Worm (Caenorhabditis elegans): ENCODE data around the gene msp-57.

ce11 chrIV:5076607-5077006 lies 14.2 kb downstream of the msp-57 start:
- TF ChIP-seq nhr-28 (tag; optimal IDR thresholded peaks at IDR 0.05) (no peak), lin-13 (tag; optimal IDR thresholded peaks at IDR 0.05) (no peak), blmp-1 (tag; optimal IDR thresholded peaks at IDR 0.05) (no peak), pha-4 (tag; optimal IDR thresholded peaks at IDR 0.05) (no peak), elt-1 (tag; optimal IDR thresholded peaks at IDR 0.05; ENCODE audit: borderline replicate concordance, insufficient read depth) (no peak), mep-1 (tag; optimal IDR thresholded peaks at IDR 0.05) (no peak), ces-1 (GFP tag; optimal IDR thresholded peaks at IDR 0.05) (no peak), ztf-11 (tag; optimal IDR thresholded peaks at IDR 0.05) (no peak), nhr-237 (tag; optimal IDR thresholded peaks at IDR 0.05) (no peak)

All from whole organism, mixed stage, embryonic.